Worm (Caenorhabditis elegans): Measurements from ENCODE around the gene ZK686.6.

DNA sequence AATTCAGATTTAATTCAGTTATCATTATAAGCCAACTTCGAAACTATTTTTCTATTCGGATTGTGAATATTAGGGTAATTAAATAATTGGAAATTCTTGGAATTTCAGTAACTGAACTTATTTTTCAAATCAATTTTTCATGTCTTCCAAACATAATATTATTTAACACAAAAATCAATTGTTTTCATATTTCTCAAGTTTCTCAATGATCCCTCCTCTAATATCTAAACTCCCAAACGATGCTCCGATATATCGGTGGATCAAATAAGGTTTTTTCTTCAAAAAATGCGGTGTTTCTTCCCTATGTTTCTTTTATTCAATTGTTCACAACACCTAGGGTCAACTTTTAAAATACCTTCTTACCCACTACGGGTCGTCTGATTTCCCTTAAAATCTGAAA, 43.7 kb upstream of the ZK686.6 start:
- TF ChIP-seq flt-1 (GFP tag; IDR thresholded peaks at IDR 0.05) (no peak), ztf-23 (GFP tag; IDR thresholded peaks at IDR 0.05) (no peak), cog-1 (tag; optimal IDR thresholded peaks at IDR 0.05) (no peak), med-1 (GFP tag; optimal IDR thresholded peaks at IDR 0.05; ENCODE audit: insufficient read depth) (no peak), tab-1 (GFP tag; IDR thresholded peaks at IDR 0.05) (no peak), ztf-29 (GFP tag; IDR thresholded peaks at IDR 0.05) (no peak), T22C8.4 (GFP tag; IDR thresholded peaks at IDR 0.05) (no peak)

All from whole organism, midembryonic.